Worm (Caenorhabditis elegans) whole organism, midembryonic: ENCODE results near the gene F39G3.5.

Experiments
- T22C8.4 ChIP-seq: fragments of 200-800 bp; sonication (Bioruptor generic); IDR thresholded peaks from 2 replicates; pipeline ENCODE4 v1.3.6; 2022; ENCODE audit warnings: missing genetic modification characterization, missing compliant biosample characterization
- cog-1 ChIP-seq: sonication (generic microtip); optimal IDR thresholded peaks from 2 replicates; lab custom pipeline; 2016; ENCODE audit warnings: missing genetic modification characterization, missing compliant biosample characterization
- flt-1 ChIP-seq: fragments of 200-800 bp; sonication (Bioruptor generic); IDR thresholded peaks from 2 replicates; pipeline ENCODE4 v1.3.6; 2022; ENCODE audit warnings: missing genetic modification characterization, missing compliant biosample characterization
- klf-2 ChIP-seq: fragments of 200-800 bp; sonication (Bioruptor generic); conservative IDR thresholded peaks from 2 replicates; pipeline ENCODE4 v1.3.6; 2022; ENCODE audit warnings: missing genetic modification reagents, missing genetic modification characterization, missing compliant biosample characterization
- med-1 ChIP-seq: sonication (generic microtip); optimal IDR thresholded peaks from 2 replicates; lab custom pipeline; 2017; ENCODE audit warnings: missing genetic modification characterization, mild to moderate bottlenecking, missing compliant biosample characterization, antibody characterized with exemption, missing genetic modification reagents; ENCODE audit not compliant: insufficient read depth
- ref-1 ChIP-seq: fragments of 200-800 bp; sonication (Bioruptor generic); conservative IDR thresholded peaks from 2 replicates; pipeline ENCODE4 v1.3.6; 2022; ENCODE audit warnings: missing genetic modification reagents, missing genetic modification characterization, missing compliant biosample characterization
- tab-1 ChIP-seq: fragments of 200-800 bp; sonication (Bioruptor generic); IDR thresholded peaks from 2 replicates; pipeline ENCODE4 v1.3.6; 2022; ENCODE audit warnings: missing genetic modification characterization, missing compliant biosample characterization
- ztf-23 ChIP-seq: fragments of 200-800 bp; sonication (Bioruptor generic); IDR thresholded peaks from 2 replicates; pipeline ENCODE4 v1.3.6; 2022; ENCODE audit warnings: missing genetic modification reagents, missing genetic modification characterization, missing compliant biosample characterization
- ztf-29 ChIP-seq: fragments of 200-800 bp; sonication (Bioruptor generic); IDR thresholded peaks from 2 replicates; pipeline ENCODE4 v1.3.6; 2022; ENCODE audit warnings: missing genetic modification reagents, missing genetic modification characterization, missing compliant biosample characterization

F39G3.5 gene

ce11 chrV:4722314-4722713 lies at the start of gene F39G3.5:
Gene F39G3.5 (plus strand): TSS chrV:4722614.
- TF ChIP-seq ztf-29 (GFP tag; lab: Robert Waterston, UW): no peak
- no peak for TF ChIP-seq ref-1
- no peak for TF ChIP-seq flt-1
- TF ChIP-seq tab-1: no peak
- no peak for TF ChIP-seq cog-1 (tag; lab: Kevin White, UChicago)
- TF ChIP-seq med-1 (GFP tag; lab: Kevin White, UChicago): no peak
- no peak for TF ChIP-seq T22C8.4 (GFP tag; lab: Robert Waterston, UW)
- TF ChIP-seq ztf-23 (GFP tag; lab: Robert Waterston, UW): no peak
- no peak for TF ChIP-seq klf-2 (GFP tag; lab: Robert Waterston, UW)

ce11 chrV:4674506-4674905 lies 47.9 kb upstream of the F39G3.5 start, which contains the start of gene K03B4.8:
Gene K03B4.8 (minus strand): TSS chrV:4674606.
- TF ChIP-seq flt-1: no peak
- TF ChIP-seq T22C8.4 (GFP tag; lab: Robert Waterston, UW): no peak
- no peak for TF ChIP-seq cog-1 (tag; lab: Kevin White, UChicago)
- TF ChIP-seq ref-1: no peak
- no peak for TF ChIP-seq tab-1

ce11 chrV:4676092-4676491 lies 46.3 kb upstream of the F39G3.5 start, which contains the start of gene K03B4.6:
Gene K03B4.6 (minus strand): TSS chrV:4676192.
- no peak for TF ChIP-seq cog-1 (tag; lab: Kevin White, UChicago)
- TF ChIP-seq T22C8.4 (GFP tag; lab: Robert Waterston, UW): no peak
- no peak for TF ChIP-seq klf-2 (GFP tag; lab: Robert Waterston, UW)
- no peak for TF ChIP-seq med-1 (GFP tag; lab: Kevin White, UChicago)
- no peak for TF ChIP-seq tab-1
- no peak for TF ChIP-seq ref-1
- TF ChIP-seq ztf-23 (GFP tag; lab: Robert Waterston, UW): no peak
- no peak for TF ChIP-seq flt-1
- TF ChIP-seq ztf-29 (GFP tag; lab: Robert Waterston, UW): no peak

- TF ChIP-seq cog-1 (tag; lab: Kevin White, UChicago): no peak
- TF ChIP-seq T22C8.4 (GFP tag; lab: Robert Waterston, UW): no peak
- no peak for TF ChIP-seq ref-1
- TF ChIP-seq tab-1: no peak
- no peak for TF ChIP-seq flt-1
- no peak for TF ChIP-seq med-1 (GFP tag; lab: Kevin White, UChicago)
Observed at ce11 chrV:4676812-4677211, 45.6 kb upstream of the F39G3.5 start.

ce11 chrV:4681670-4682069 lies 40.7 kb upstream of the F39G3.5 start, which contains the start of gene K03B4.4:
Gene K03B4.4 (plus strand): TSS chrV:4681970.
- no peak for TF ChIP-seq tab-1
- no peak for TF ChIP-seq T22C8.4 (GFP tag; lab: Robert Waterston, UW)
- no peak for TF ChIP-seq cog-1 (tag; lab: Kevin White, UChicago)
- no peak for TF ChIP-seq ref-1
- no peak for TF ChIP-seq med-1 (GFP tag; lab: Kevin White, UChicago)
- TF ChIP-seq ztf-23 (GFP tag; lab: Robert Waterston, UW): no peak
- TF ChIP-seq flt-1: no peak
- no peak for TF ChIP-seq ztf-29 (GFP tag; lab: Robert Waterston, UW)
- no peak for TF ChIP-seq klf-2 (GFP tag; lab: Robert Waterston, UW)

- TF ChIP-seq ztf-23 (GFP tag; lab: Robert Waterston, UW): no peak
- no peak for TF ChIP-seq flt-1
- TF ChIP-seq cog-1 (tag; lab: Kevin White, UChicago): no peak
- TF ChIP-seq ref-1: no peak
- no peak for TF ChIP-seq med-1 (GFP tag; lab: Kevin White, UChicago)
- TF ChIP-seq klf-2 (GFP tag; lab: Robert Waterston, UW): no peak
- no peak for TF ChIP-seq T22C8.4 (GFP tag; lab: Robert Waterston, UW)
- TF ChIP-seq tab-1: no peak
- TF ChIP-seq ztf-29 (GFP tag; lab: Robert Waterston, UW): no peak
Observed at ce11 chrV:4684137-4684536, 38.3 kb upstream of the F39G3.5 start.

ce11 chrV:4686680-4687470 lies 35.5 kb upstream of the F39G3.5 start, which contains the start of gene taf-10:
Gene taf-10 (plus strand): TSS chrV:4687103.
- TF ChIP-seq ref-1 (no peak), ztf-29 (GFP tag; lab: Robert Waterston, UW) (no peak), med-1 (GFP tag; lab: Kevin White, UChicago) (no peak), flt-1 (no peak), T22C8.4 (GFP tag; lab: Robert Waterston, UW) (no peak), cog-1 (tag; lab: Kevin White, UChicago) (no peak), klf-2 (GFP tag; lab: Robert Waterston, UW) (no peak), ztf-23 (GFP tag; lab: Robert Waterston, UW) (no peak), tab-1 (no peak)

- no peak for TF ChIP-seq klf-2 (GFP tag; lab: Robert Waterston, UW)
- no peak for TF ChIP-seq T22C8.4 (GFP tag; lab: Robert Waterston, UW)
- no peak for TF ChIP-seq cog-1 (tag; lab: Kevin White, UChicago)
- no peak for TF ChIP-seq flt-1
- TF ChIP-seq med-1 (GFP tag; lab: Kevin White, UChicago): no peak
- no peak for TF ChIP-seq ref-1
- TF ChIP-seq ztf-29 (GFP tag; lab: Robert Waterston, UW): no peak
- TF ChIP-seq ztf-23 (GFP tag; lab: Robert Waterston, UW): no peak
- TF ChIP-seq tab-1: no peak
Observed at ce11 chrV:4687944-4688505, 34.4 kb upstream of the F39G3.5 start, which contains the start of gene K03B4.2. Gene K03B4.2 (plus strand): TSS chrV:4687994.

- no peak for TF ChIP-seq tab-1
- TF ChIP-seq med-1 (GFP tag; lab: Kevin White, UChicago): no peak
- no peak for TF ChIP-seq ztf-23 (GFP tag; lab: Robert Waterston, UW)
- no peak for TF ChIP-seq T22C8.4 (GFP tag; lab: Robert Waterston, UW)
- no peak for TF ChIP-seq flt-1
- TF ChIP-seq ztf-29 (GFP tag; lab: Robert Waterston, UW): no peak
- TF ChIP-seq cog-1 (tag; lab: Kevin White, UChicago): no peak
- TF ChIP-seq klf-2 (GFP tag; lab: Robert Waterston, UW): no peak
- no peak for TF ChIP-seq ref-1
Observed at ce11 chrV:4689234-4689633, 33.2 kb upstream of the F39G3.5 start, which contains the start of gene K03B4.1. Gene K03B4.1 (plus strand): TSS chrV:4689330.
